Fruit fly (Drosophila melanogaster) whole organism, prepupa: ENCODE data around the gene PolD1.

Source experiments
- CG11294 ChIP-seq: fragments of 200-800 bp; sonication (Bioruptor generic); IDR thresholded peaks from 2 replicates; pipeline ENCODE4 v1.3.6; 2022; ENCODE audit warnings: missing biosample characterization, missing genetic modification characterization
- CG1621 ChIP-seq: fragments of 200-800 bp; sonication (Bioruptor generic); optimal IDR thresholded peaks from 3 replicates; lab custom pipeline; 2018; ENCODE audit warnings: missing biosample characterization, mild to moderate bottlenecking, missing genetic modification characterization
- CG6854 ChIP-seq: fragments of 200-800 bp; sonication (Bioruptor generic); optimal IDR thresholded peaks from 2 replicates; lab custom pipeline; 2017; ENCODE audit warnings: missing biosample characterization, mild to moderate bottlenecking, missing genetic modification characterization
- Hr39 ChIP-seq: fragments of 200-800 bp; sonication (Bioruptor generic); optimal IDR thresholded peaks from 2 replicates; lab custom pipeline; 2016; ENCODE audit warnings: missing biosample characterization, missing genetic modification characterization
- OdsH ChIP-seq: fragments of 200-800 bp; sonication (Bioruptor generic); optimal IDR thresholded peaks from 3 replicates; lab custom pipeline; 2016; ENCODE audit warnings: missing biosample characterization, missing genetic modification characterization
- net ChIP-seq: fragments of 200-800 bp; sonication (Bioruptor generic); optimal IDR thresholded peaks from 3 replicates; lab custom pipeline; 2016; ENCODE audit warnings: missing biosample characterization, missing genetic modification characterization
- salr ChIP-seq, 2 experiments: fragments of 200-800 bp; sonication (Bioruptor generic); optimal IDR thresholded peaks; 3 replicates each; lab custom pipeline; 2016 to 2018; ENCODE audit warnings: missing biosample characterization in 2 of 2, missing genetic modification characterization in 2 of 2, mild to moderate bottlenecking in 1 of 2
- spab ChIP-seq: fragments of 200-800 bp; sonication (Bioruptor generic); optimal IDR thresholded peaks from 2 replicates; lab custom pipeline; 2017; ENCODE audit warnings: missing biosample characterization, mild to moderate bottlenecking, missing genetic modification characterization, missing genetic modification reagents

DNA sequence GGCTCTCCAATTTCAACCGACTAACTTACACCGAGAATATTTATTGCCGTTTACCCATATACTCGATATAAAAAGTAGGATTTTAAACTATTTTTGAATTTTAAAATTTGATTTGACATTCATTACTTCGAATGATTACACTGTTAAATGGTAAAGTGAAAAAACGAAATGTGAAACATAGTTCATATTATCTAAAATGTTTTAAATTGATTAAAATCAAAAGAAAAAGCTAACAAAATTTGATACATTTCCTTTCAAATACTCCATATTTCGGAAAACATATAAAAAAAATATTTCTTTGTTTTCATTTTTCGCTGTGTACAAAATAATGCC, 30.6 kb upstream of the PolD1 start:
- no peak for TF ChIP-seq Hr39
- TF ChIP-seq OdsH (GFP tag; lab: Kevin White, UChicago), result no peak
- TF ChIP-seq salr (GFP tag; optimal IDR thresholded peaks at IDR 0.05; lab: Kevin White, UChicago), result no peak
- no peak for TF ChIP-seq CG1621 (tag; lab: Kevin White, UChicago)
- no peak for TF ChIP-seq CG6854 (GFP tag; lab: Kevin White, UChicago)
- TF ChIP-seq net, result no peak
- no peak for TF ChIP-seq spab
- TF ChIP-seq CG11294 (GFP tag; lab: Robert Waterston, UW), result no peak
